In the genomic region with DNA sequence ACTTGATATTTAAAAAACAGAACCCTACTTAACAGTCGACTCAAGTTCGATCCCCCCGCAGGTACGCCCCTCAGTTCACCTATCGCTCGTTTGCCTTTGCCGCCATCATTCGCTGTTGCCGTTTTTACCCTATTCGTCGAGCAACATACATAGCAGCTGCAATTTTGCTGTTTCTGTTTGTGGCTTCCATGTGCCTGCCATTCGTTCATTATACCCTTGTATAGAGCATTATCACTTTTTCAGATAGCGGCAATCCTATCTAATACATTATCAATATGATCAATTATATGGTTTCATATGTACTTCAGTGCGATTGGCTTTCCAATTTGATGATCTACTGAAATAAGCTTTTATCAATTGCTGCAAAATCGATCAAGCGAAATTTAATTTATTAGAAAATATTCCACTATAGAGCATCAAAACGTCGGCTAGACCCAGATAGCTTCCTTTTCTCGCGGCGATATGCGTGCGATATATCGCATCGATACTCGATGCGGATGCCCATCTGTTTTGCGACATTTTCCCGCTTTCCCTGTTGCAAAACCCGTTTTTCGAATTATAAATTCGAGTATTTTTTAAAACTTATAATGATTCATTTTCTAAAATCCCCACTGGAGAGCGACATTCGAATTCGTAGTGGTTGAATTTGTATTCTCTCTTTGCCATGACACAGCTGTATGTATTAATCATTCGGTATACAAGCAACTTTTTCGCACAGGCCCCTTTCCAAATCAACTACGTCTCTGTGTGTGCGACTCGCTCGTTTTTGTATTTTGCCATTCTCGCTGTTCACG, we compare ENCODE assay signal across 1 fruit fly cellular context.
A peak's percentile ranks its signal among the peaks of the same experiment; 100 is the strongest.
TF ChIP-seq lines count a peak whose summit lies in the region.

No protein-coding gene starts in this region.

TF ChIP-seq in whole organism, embryonic, 481 proteins besides CTCF, POLR2A, EP300 and RAD21 (continued from another document):
- TF ChIP-seq sc (optimal IDR thresholded peaks at IDR 0.05; lab: Kevin White, UChicago) = no peak
- peak; percentile 85 for TF ChIP-seq sc (GFP tag; optimal IDR thresholded peaks at IDR 0.05; lab: Kevin White, UChicago)
- TF ChIP-seq CG17829 (tag; optimal IDR thresholded peaks at IDR 0.05; lab: Kevin White, UChicago) = peak; percentile 90
- TF ChIP-seq ac (GFP tag; optimal IDR thresholded peaks at IDR 0.05; lab: Kevin White, UChicago) = peak; percentile 80
- peak; percentile 93 for TF ChIP-seq CG7839 (tag; optimal IDR thresholded peaks at IDR 0.05; lab: Kevin White, UChicago)
- peak; percentile 67 for TF ChIP-seq zfh1 (GFP tag; IDR thresholded peaks at IDR 0.05; lab: Robert Waterston, UW)
- peak; percentile 60 for TF ChIP-seq CG12236 (GFP tag; optimal IDR thresholded peaks at IDR 0.05; lab: Kevin White, UChicago)
- TF ChIP-seq CG10209 (GFP tag; optimal IDR thresholded peaks at IDR 0.05; lab: Kevin White, UChicago) = peak; percentile 91
- peak; percentile 55; the same call in 1 of the 2 replicates for TF ChIP-seq CG5953 (GFP tag; IDR thresholded peaks at IDR 0.05; lab: Robert Waterston, UW)
- TF ChIP-seq corto (GFP tag; optimal IDR thresholded peaks at IDR 0.05; lab: Kevin White, UChicago) = peak; percentile 70
- no peak for TF ChIP-seq zf30C (GFP tag; optimal IDR thresholded peaks at IDR 0.05; lab: Kevin White, UChicago)
- TF ChIP-seq chn (GFP tag; optimal IDR thresholded peaks at IDR 0.05; lab: Kevin White, UChicago) = peak; percentile 89
- TF ChIP-seq CG11696 (GFP tag; IDR thresholded peaks at IDR 0.05; lab: Robert Waterston, UW) = no peak
- TF ChIP-seq Taf1 (GFP tag; IDR thresholded peaks at IDR 0.05; lab: Robert Waterston, UW) = no peak; the same call in 1 of the 2 replicates
- peak; percentile 94 for TF ChIP-seq CoRest (tag; optimal IDR thresholded peaks at IDR 0.05; lab: Kevin White, UChicago)
- TF ChIP-seq z (GFP tag; IDR thresholded peaks at IDR 0.05; lab: Robert Waterston, UW) = no peak
- peak; percentile 86 for TF ChIP-seq Chrac-16 (GFP tag; optimal IDR thresholded peaks at IDR 0.05; lab: Kevin White, UChicago)
- TF ChIP-seq CG33557 (GFP tag; optimal IDR thresholded peaks at IDR 0.05; lab: Kevin White, UChicago) = peak; percentile 87
- TF ChIP-seq D19A (tag; optimal IDR thresholded peaks at IDR 0.05; lab: Kevin White, UChicago) = peak; percentile 100
- TF ChIP-seq Hand (GFP tag; optimal IDR thresholded peaks at IDR 0.05; lab: Kevin White, UChicago) = peak; percentile 76
- peak; percentile 85 for TF ChIP-seq CG14710 (tag; optimal IDR thresholded peaks at IDR 0.05; lab: Kevin White, UChicago)
- peak; percentile 87 for TF ChIP-seq Bteb2 (GFP tag; optimal IDR thresholded peaks at IDR 0.05; lab: Kevin White, UChicago)
- TF ChIP-seq CG31365 (tag; optimal IDR thresholded peaks at IDR 0.05; lab: Kevin White, UChicago) = peak; percentile 32
- no peak for TF ChIP-seq D (optimal IDR thresholded peaks at IDR 0.05; lab: Kevin White, UChicago)
- peak; percentile 87 for TF ChIP-seq D (GFP tag; optimal IDR thresholded peaks at IDR 0.05; lab: Kevin White, UChicago)
- TF ChIP-seq Eip74EF (GFP tag; optimal IDR thresholded peaks at IDR 0.05; lab: Kevin White, UChicago) = peak in 1 of 2 experiments; percentile 81
- peak; percentile 83 for TF ChIP-seq CG9817 (tag; optimal IDR thresholded peaks at IDR 0.05; lab: Kevin White, UChicago)
- TF ChIP-seq CG16863 (GFP tag; optimal IDR thresholded peaks at IDR 0.05; lab: Kevin White, UChicago) = peak; percentile 85
- peak; percentile 71 for TF ChIP-seq Adf1 (GFP tag; IDR thresholded peaks at IDR 0.05; lab: Robert Waterston, UW)
- TF ChIP-seq CG9797 (GFP tag; optimal IDR thresholded peaks at IDR 0.05; lab: Kevin White, UChicago) = no peak
- peak; percentile 48; the same call in 2 of the 3 replicates for TF ChIP-seq CG14860 (GFP tag; IDR thresholded peaks at IDR 0.05; lab: Robert Waterston, UW; ENCODE audit: partially characterized antibody)
- TF ChIP-seq CG18476 (GFP tag; optimal IDR thresholded peaks at IDR 0.05; lab: Kevin White, UChicago) = peak; percentile 85
- TF ChIP-seq tx (GFP tag; optimal IDR thresholded peaks at IDR 0.05; lab: Kevin White, UChicago) = peak; percentile 78
- TF ChIP-seq mld (GFP tag; IDR thresholded peaks at IDR 0.05; lab: Robert Waterston, UW; ENCODE audit: partially characterized antibody) = peak; percentile 64; the same call in 1 of the 3 replicates
